Worm (Caenorhabditis elegans): Measurements from ENCODE around the gene mpz-4.

- no peak for TF ChIP-seq pha-4 (tag; optimal IDR thresholded peaks at IDR 0.05)
- TF ChIP-seq lsy-2 (tag; optimal IDR thresholded peaks at IDR 0.05), result no peak
Observed at ce11 chrIV:4806486-4806885, 20.6 kb downstream of the mpz-4 start, which contains the start of gene dpf-5.

Measured in whole organism, mixed stage, embryonic.